Fruit fly (Drosophila melanogaster): Measurements from ENCODE around the gene Gal.

dm6 chr2L:5971093-5971808 lies 35.4 kb downstream of the Gal start:
- TF ChIP-seq CG9932 (GFP tag; IDR thresholded peaks at IDR 0.05), result no peak
- no peak for TF ChIP-seq CG2202 (tag; optimal IDR thresholded peaks at IDR 0.05)
- TF ChIP-seq psq (GFP tag; optimal IDR thresholded peaks at IDR 0.05), result no peak
- TF ChIP-seq HLHmδ (GFP tag; optimal IDR thresholded peaks at IDR 0.05), result no peak
- TF ChIP-seq inv (GFP tag; IDR thresholded peaks at IDR 0.05; ENCODE audit: partially characterized antibody), result no peak
- TF ChIP-seq ash1 (GFP tag; optimal IDR thresholded peaks at IDR 0.05), result no peak
- TF ChIP-seq CG7987 (GFP tag; optimal IDR thresholded peaks at IDR 0.05), result no peak
- TF ChIP-seq NfI (GFP tag; optimal IDR thresholded peaks at IDR 0.05), result no peak
- no peak for TF ChIP-seq CHES-1-like (GFP tag; optimal IDR thresholded peaks at IDR 0.05)
- TF ChIP-seq Mes4 (GFP tag; optimal IDR thresholded peaks at IDR 0.05), result no peak
- no peak for TF ChIP-seq fd3F (GFP tag; optimal IDR thresholded peaks at IDR 0.05)

Data from whole organism, embryonic.